Fruit fly (Drosophila melanogaster) whole organism, embryonic: ENCODE measurements around the gene CG13658.

Experiments
- Bdp1 ChIP-seq: fragments of 200-800 bp; sonication (Bioruptor generic); optimal IDR thresholded peaks from 3 replicates; lab custom pipeline; 2016; ENCODE audit warnings: missing biosample characterization, missing genetic modification characterization
- CG10274 ChIP-seq: fragments of 200-800 bp; sonication (Bioruptor generic); optimal IDR thresholded peaks from 3 replicates; lab custom pipeline; 2017; ENCODE audit warnings: missing biosample characterization, mild to moderate bottlenecking, missing genetic modification characterization
- CG11456 ChIP-seq: fragments of 200-800 bp; sonication (Bioruptor generic); IDR thresholded peaks from 3 replicates; pipeline ENCODE4 v1.3.6; 2022; ENCODE audit warnings: missing biosample characterization, missing genetic modification characterization
- CG12104 ChIP-seq: fragments of 200-800 bp; sonication (Bioruptor generic); optimal IDR thresholded peaks from 3 replicates; lab custom pipeline; 2016; ENCODE audit warnings: missing biosample characterization, missing genetic modification characterization
- CG12219 ChIP-seq: fragments of 200-800 bp; sonication (Bioruptor generic); optimal IDR thresholded peaks from 3 replicates; lab custom pipeline; 2018; ENCODE audit warnings: missing biosample characterization, mild to moderate bottlenecking, missing genetic modification characterization
- CG1233 ChIP-seq: fragments of 200-800 bp; sonication (Bioruptor generic); optimal IDR thresholded peaks from 4 replicates; lab custom pipeline; 2018; ENCODE audit warnings: missing biosample characterization, mild to moderate bottlenecking, missing genetic modification characterization
- CG13296 ChIP-seq: fragments of 200-800 bp; sonication (Bioruptor generic); optimal IDR thresholded peaks from 3 replicates; lab custom pipeline; 2018; ENCODE audit warnings: missing biosample characterization, mild to moderate bottlenecking, missing genetic modification characterization
- CG14667 ChIP-seq: fragments of 200-800 bp; sonication (Bioruptor generic); IDR thresholded peaks from 2 replicates; pipeline ENCODE4 v1.3.6; 2022; ENCODE audit warnings: missing biosample characterization, missing genetic modification characterization
- CG15011 ChIP-seq: fragments of 200-800 bp; sonication (Bioruptor generic); optimal IDR thresholded peaks from 3 replicates; lab custom pipeline; 2018; ENCODE audit warnings: missing biosample characterization, mild to moderate bottlenecking, missing genetic modification characterization
- CG15514 ChIP-seq: fragments of 200-800 bp; sonication (Bioruptor generic); optimal IDR thresholded peaks from 3 replicates; lab custom pipeline; 2017; ENCODE audit warnings: missing biosample characterization, missing genetic modification characterization, mild to moderate bottlenecking, moderate library complexity, missing genetic modification reagents
- CG17612 ChIP-seq: fragments of 200-800 bp; sonication (Bioruptor generic); IDR thresholded peaks from 2 replicates; pipeline ENCODE4 v1.3.6; 2022; ENCODE audit warnings: missing biosample characterization, missing genetic modification characterization
- CG2116 ChIP-seq: fragments of 200-800 bp; sonication (Bioruptor generic); optimal IDR thresholded peaks from 3 replicates; lab custom pipeline; 2018; ENCODE audit warnings: missing biosample characterization, mild to moderate bottlenecking, missing genetic modification characterization
- CG2202 ChIP-seq: fragments of 200-800 bp; sonication (Bioruptor generic); optimal IDR thresholded peaks from 2 replicates; lab custom pipeline; 2018; ENCODE audit warnings: missing biosample characterization, mild to moderate bottlenecking, missing genetic modification characterization
- CG2875 ChIP-seq: fragments of 200-800 bp; sonication (Bioruptor generic); optimal IDR thresholded peaks from 2 replicates; lab custom pipeline; 2017; ENCODE audit warnings: missing biosample characterization, mild to moderate bottlenecking, missing genetic modification characterization, missing genetic modification reagents
- CG32772 ChIP-seq: fragments of 200-800 bp; sonication (Bioruptor generic); IDR thresholded peaks from 2 replicates; pipeline ENCODE4 v1.3.6; 2022; ENCODE audit warnings: missing biosample characterization, missing genetic modification characterization
- CG3281 ChIP-seq: fragments of 200-800 bp; sonication (Bioruptor generic); optimal IDR thresholded peaks from 3 replicates; lab custom pipeline; 2017; ENCODE audit warnings: missing biosample characterization, mild to moderate bottlenecking, missing genetic modification characterization
- CG7271 ChIP-seq: fragments of 200-800 bp; sonication (Bioruptor generic); optimal IDR thresholded peaks from 2 replicates; lab custom pipeline; 2018; ENCODE audit warnings: missing biosample characterization, mild to moderate bottlenecking, missing genetic modification characterization, moderate library complexity
- CG9437 ChIP-seq: fragments of 200-800 bp; sonication (Bioruptor generic); optimal IDR thresholded peaks from 2 replicates; lab custom pipeline; 2018; ENCODE audit warnings: missing biosample characterization, mild to moderate bottlenecking, missing genetic modification characterization
- CG9817 ChIP-seq: fragments of 200-800 bp; sonication (Bioruptor generic); optimal IDR thresholded peaks from 2 replicates; lab custom pipeline; 2018; ENCODE audit warnings: missing biosample characterization, mild to moderate bottlenecking, missing genetic modification characterization, moderate library complexity
- CG9876 ChIP-seq: fragments of 200-800 bp; sonication (Bioruptor generic); optimal IDR thresholded peaks from 2 replicates; lab custom pipeline; 2016; ENCODE audit warnings: missing biosample characterization, missing genetic modification characterization
- CTCF ChIP-seq: fragments of 200-800 bp; sonication (Bioruptor generic); optimal IDR thresholded peaks from 2 replicates; lab custom pipeline; 2017; ENCODE audit warnings: missing biosample characterization, mild to moderate bottlenecking, missing genetic modification characterization, moderate library complexity
- CrebB ChIP-seq: fragments of 200-800 bp; sonication (Bioruptor generic); optimal IDR thresholded peaks from 3 replicates; lab custom pipeline; 2018; ENCODE audit warnings: missing biosample characterization, mild to moderate bottlenecking, missing genetic modification characterization
- Dref ChIP-seq: fragments of 200-800 bp; sonication (Bioruptor generic); IDR thresholded peaks from 2 replicates; pipeline ENCODE4 v1.3.6; 2022; ENCODE audit warnings: missing biosample characterization, missing genetic modification characterization
- ERR ChIP-seq: fragments of 200-800 bp; sonication (Bioruptor generic); optimal IDR thresholded peaks from 2 replicates; lab custom pipeline; 2016; ENCODE audit warnings: missing biosample characterization, missing genetic modification characterization
- Ets65A ChIP-seq: fragments of 200-800 bp; sonication (Bioruptor generic); peaks from one replicate; lab custom pipeline; 2016; ENCODE audit warnings: missing biosample characterization, missing genetic modification characterization
- Fer1 ChIP-seq: fragments of 200-800 bp; sonication (Bioruptor generic); optimal IDR thresholded peaks from 2 replicates; lab custom pipeline; 2017; ENCODE audit warnings: missing biosample characterization, mild to moderate bottlenecking, missing genetic modification characterization
- H15 ChIP-seq: fragments of 200-800 bp; sonication (Bioruptor generic); IDR thresholded peaks from 3 replicates; pipeline ENCODE4 v1.3.6; 2022; ENCODE audit warnings: missing biosample characterization, missing genetic modification characterization
- HHEX ChIP-seq: fragments of 200-800 bp; sonication (Bioruptor generic); optimal IDR thresholded peaks from 3 replicates; lab custom pipeline; 2017; ENCODE audit warnings: missing biosample characterization, mild to moderate bottlenecking, missing genetic modification characterization, missing genetic modification reagents
- Hand ChIP-seq: fragments of 200-800 bp; sonication (Bioruptor generic); optimal IDR thresholded peaks from 2 replicates; lab custom pipeline; 2017; ENCODE audit warnings: mild to moderate bottlenecking, missing biosample characterization, missing genetic modification reagents, missing genetic modification characterization
- HmgD ChIP-seq: fragments of 200-800 bp; sonication (Bioruptor generic); optimal IDR thresholded peaks from 3 replicates; lab custom pipeline; 2016; ENCODE audit warnings: missing biosample characterization, missing genetic modification characterization
- Hr3 ChIP-seq: fragments of 200-800 bp; sonication (Bioruptor generic); optimal IDR thresholded peaks from 3 replicates; lab custom pipeline; 2016; ENCODE audit warnings: missing biosample characterization, missing genetic modification characterization
- Jarid2 ChIP-seq: fragments of 200-800 bp; sonication (Bioruptor generic); optimal IDR thresholded peaks from 3 replicates; lab custom pipeline; 2017; ENCODE audit warnings: mild to moderate bottlenecking, missing biosample characterization, missing genetic modification reagents, missing genetic modification characterization
- Mes4 ChIP-seq: fragments of 200-800 bp; sonication (Bioruptor generic); optimal IDR thresholded peaks from 2 replicates; lab custom pipeline; 2016; ENCODE audit warnings: missing biosample characterization, missing genetic modification characterization
- NK7.1 ChIP-seq: fragments of 200-800 bp; sonication (Bioruptor generic); optimal IDR thresholded peaks from 3 replicates; lab custom pipeline; 2016; ENCODE audit warnings: missing biosample characterization, missing genetic modification characterization
- Oaz ChIP-seq: fragments of 200-800 bp; sonication (Bioruptor generic); IDR thresholded peaks from 2 replicates; pipeline ENCODE4 v1.3.6; 2022; ENCODE audit warnings: missing biosample characterization, missing genetic modification characterization
- Opbp ChIP-seq: fragments of 200-800 bp; sonication (Bioruptor generic); IDR thresholded peaks from 3 replicates; pipeline ENCODE4 v1.3.6; 2022; ENCODE audit warnings: missing biosample characterization, missing genetic modification characterization; ENCODE audit not compliant: partially characterized antibody
- Sox100B ChIP-seq: fragments of 200-800 bp; sonication (Bioruptor generic); optimal IDR thresholded peaks from 3 replicates; lab custom pipeline; 2018; ENCODE audit warnings: missing biosample characterization, mild to moderate bottlenecking, missing genetic modification characterization
- Sry-β ChIP-seq: fragments of 200-800 bp; sonication (Bioruptor generic); optimal IDR thresholded peaks from 2 replicates; lab custom pipeline; 2018; ENCODE audit warnings: missing biosample characterization, mild to moderate bottlenecking, missing genetic modification characterization, moderate library complexity
- ara ChIP-seq: fragments of 200-800 bp; sonication (Bioruptor generic); IDR thresholded peaks from 2 replicates; pipeline ENCODE4 v1.3.6; 2022; ENCODE audit warnings: missing biosample characterization, missing genetic modification characterization
- br ChIP-seq: fragments of >200 bp; optimal IDR thresholded peaks from 2 replicates; lab custom pipeline; 2017
- dan ChIP-seq: fragments of 200-800 bp; sonication (Bioruptor generic); IDR thresholded peaks from 2 replicates; pipeline ENCODE4 v1.3.6; 2022; ENCODE audit warnings: missing biosample characterization, missing genetic modification characterization
- danr ChIP-seq: fragments of 200-800 bp; sonication (Bioruptor generic); IDR thresholded peaks from 2 replicates; pipeline ENCODE4 v1.3.6; 2022; ENCODE audit warnings: missing biosample characterization, missing genetic modification characterization
- esg ChIP-seq: fragments of 200-800 bp; sonication (Bioruptor generic); conservative IDR thresholded peaks from 2 replicates; pipeline ENCODE4 v1.3.6; 2022; ENCODE audit warnings: missing biosample characterization, missing genetic modification characterization
- gsb-n ChIP-seq: fragments of 200-800 bp; sonication (Bioruptor generic); optimal IDR thresholded peaks from 3 replicates; lab custom pipeline; 2018; ENCODE audit warnings: missing biosample characterization, mild to moderate bottlenecking, missing genetic modification characterization
- hb ChIP-seq: fragments of 200-800 bp; sonication (Bioruptor generic); IDR thresholded peaks from 3 replicates; pipeline ENCODE4 v1.3.6; 2022; ENCODE audit warnings: missing biosample characterization, missing genetic modification characterization; ENCODE audit not compliant: partially characterized antibody
- lilli ChIP-seq: fragments of 200-800 bp; sonication (Bioruptor generic); optimal IDR thresholded peaks from 3 replicates; lab custom pipeline; 2016; ENCODE audit warnings: missing biosample characterization, missing genetic modification characterization
- maf-S ChIP-seq: fragments of 200-800 bp; sonication (Bioruptor generic); optimal IDR thresholded peaks from 2 replicates; lab custom pipeline; 2016; ENCODE audit warnings: missing biosample characterization, missing genetic modification characterization
- mam ChIP-seq: fragments of 200-800 bp; sonication (Bioruptor generic); optimal IDR thresholded peaks from 3 replicates; lab custom pipeline; 2016; ENCODE audit warnings: missing biosample characterization, missing genetic modification characterization
- mirr ChIP-seq: fragments of 200-800 bp; sonication (Bioruptor generic); optimal IDR thresholded peaks from 3 replicates; lab custom pipeline; 2018; ENCODE audit warnings: missing biosample characterization, mild to moderate bottlenecking, missing genetic modification characterization
- oc ChIP-seq: fragments of 200-800 bp; sonication (Bioruptor generic); optimal IDR thresholded peaks from 2 replicates; lab custom pipeline; 2018; ENCODE audit warnings: missing biosample characterization, mild to moderate bottlenecking, missing genetic modification characterization, moderate library complexity
- peb ChIP-seq: fragments of 200-800 bp; sonication (Bioruptor generic); IDR thresholded peaks from 2 replicates; pipeline ENCODE4 v1.3.6; 2022; ENCODE audit warnings: missing biosample characterization, missing genetic modification characterization
- tio ChIP-seq: fragments of 200-800 bp; sonication (Bioruptor generic); optimal IDR thresholded peaks from 2 replicates; lab custom pipeline; 2017; ENCODE audit warnings: missing biosample characterization, missing genetic modification characterization, inconsistent platforms
- zen2 ChIP-seq: fragments of 200-800 bp; sonication (Bioruptor generic); IDR thresholded peaks from 3 replicates; pipeline ENCODE4 v1.3.6; 2022; ENCODE audit warnings: missing biosample characterization, missing genetic modification characterization; ENCODE audit not compliant: partially characterized antibody

The CG13658 gene

dm6 chr3R:25275276-25275675 is 12.0 kb upstream of the CG13658 start (continued):
- TF ChIP-seq Opbp (GFP tag; lab: Robert Waterston, UW) (no peak), CG9817 (peak; percentile 26), CG1233 (GFP tag; lab: Kevin White, UChicago) (peak; percentile 1), H15 (no peak), tio (no peak), Ets65A (peak; percentile 29), HHEX (GFP tag; lab: Kevin White, UChicago) (peak; percentile 8), CG12104 (peak; percentile 35), lilli (GFP tag; lab: Kevin White, UChicago) (no peak), CG32772 (no peak), Mes4 (GFP tag; lab: Kevin White, UChicago) (no peak), Dref (no peak), mam (GFP tag; lab: Kevin White, UChicago) (no peak), CG17612 (GFP tag; lab: Robert Waterston, UW) (no peak), Hr3 (GFP tag; lab: Kevin White, UChicago) (no peak), esg (GFP tag; lab: Robert Waterston, UW) (no peak), CG14667 (no peak), CG9876 (GFP tag; lab: Kevin White, UChicago) (no peak), CG13296 (GFP tag; lab: Kevin White, UChicago) (peak; percentile 81), ara (GFP tag; lab: Robert Waterston, UW) (no peak), CTCF (GFP tag; lab: Kevin White, UChicago) (no peak), CG2116 (no peak), oc (no peak), Sry-β (GFP tag; lab: Kevin White, UChicago) (no peak), hb (GFP tag; lab: Robert Waterston, UW) (no peak), CG2202 (tag; lab: Kevin White, UChicago) (no peak), CG3281 (GFP tag; lab: Kevin White, UChicago) (peak; percentile 50), br (lab: Kevin White, UChicago) (no peak), Fer1 (peak; percentile 81), Jarid2 (GFP tag; lab: Kevin White, UChicago) (no peak), Oaz (GFP tag; lab: Robert Waterston, UW) (no peak), peb (no peak), CG12219 (GFP tag; lab: Kevin White, UChicago) (no peak), CG11456 (GFP tag; lab: Robert Waterston, UW) (no peak), mirr (peak; percentile 69), dan (GFP tag; lab: Robert Waterston, UW) (no peak), CG15514 (peak; percentile 48), CG2875 (GFP tag; lab: Kevin White, UChicago) (no peak), CG7271 (tag; lab: Kevin White, UChicago) (no peak), maf-S (GFP tag; lab: Kevin White, UChicago) (no peak), Bdp1 (GFP tag; lab: Kevin White, UChicago) (no peak), NK7.1 (no peak), CrebB (tag; lab: Kevin White, UChicago) (peak; percentile 60), ERR (GFP tag; lab: Kevin White, UChicago) (no peak), CG15011 (GFP tag; lab: Kevin White, UChicago) (no peak), danr (GFP tag; lab: Robert Waterston, UW) (no peak), zen2 (GFP tag; lab: Robert Waterston, UW) (no peak), Sox100B (GFP tag; lab: Kevin White, UChicago) (no peak), HmgD (no peak), Hand (peak; percentile 52), CG9437 (GFP tag; lab: Kevin White, UChicago) (no peak), gsb-n (tag; lab: Kevin White, UChicago) (no peak), CG10274 (no peak)
